Worm (Caenorhabditis elegans) whole organism, young adult: ENCODE measurements around the gene C14A4.7.

Experiments
- B0035.1 ChIP-seq: sonication (generic microtip); optimal IDR thresholded peaks from 2 replicates; lab custom pipeline; 2016; ENCODE audit warnings: missing genetic modification characterization, mild to moderate bottlenecking, missing compliant biosample characterization, missing genotype, missing genetic modification reagents
- B0261.1 ChIP-seq: sonication (generic microtip); optimal IDR thresholded peaks from 2 replicates; lab custom pipeline; 2016; ENCODE audit warnings: mild to moderate bottlenecking, missing genetic modification characterization, moderate library complexity, missing compliant biosample characterization
- C06A6.2 ChIP-seq: fragments of 200-800 bp; sonication (Bioruptor generic); conservative IDR thresholded peaks from 2 replicates; pipeline ENCODE4 v1.3.6; 2022; ENCODE audit warnings: missing genetic modification characterization, missing compliant biosample characterization
- C17E4.6 ChIP-seq: fragments of 200-800 bp; sonication (Bioruptor generic); IDR thresholded peaks from 2 replicates; pipeline ENCODE4 v1.3.6; 2022; ENCODE audit warnings: missing genetic modification reagents, missing genetic modification characterization, missing compliant biosample characterization
- F10E7.11 ChIP-seq: sonication (generic microtip); optimal IDR thresholded peaks from 2 replicates; lab custom pipeline; 2017; ENCODE audit warnings: mild to moderate bottlenecking, missing genetic modification characterization, moderate library complexity, missing compliant biosample characterization
- F22D6.2 ChIP-seq: sonication (generic microtip); optimal IDR thresholded peaks from 2 replicates; lab custom pipeline; 2016; ENCODE audit warnings: mild to moderate bottlenecking, missing genetic modification characterization, missing compliant biosample characterization
- F23B12.7 ChIP-seq: sonication (generic microtip); optimal IDR thresholded peaks from 2 replicates; lab custom pipeline; 2017; ENCODE audit warnings: missing genetic modification characterization, mild to moderate bottlenecking, missing compliant biosample characterization, antibody characterized with exemption, moderate library complexity; ENCODE audit not compliant: insufficient read depth
- F39B2.1 ChIP-seq: fragments of 200-800 bp; sonication (Bioruptor generic); IDR thresholded peaks from 2 replicates; pipeline ENCODE4 v1.3.6; 2022; ENCODE audit warnings: missing genetic modification reagents, missing genetic modification characterization, missing compliant biosample characterization
- F52B5.7 ChIP-seq: sonication (generic microtip); optimal IDR thresholded peaks from 2 replicates; lab custom pipeline; 2016; ENCODE audit warnings: mild to moderate bottlenecking, missing genetic modification characterization, missing compliant biosample characterization
- K11D2.4 ChIP-seq: fragments of 200-800 bp; sonication (Bioruptor generic); IDR thresholded peaks from 2 replicates; pipeline ENCODE4 v1.3.6; 2022; ENCODE audit warnings: missing genetic modification reagents, missing genetic modification characterization, missing compliant biosample characterization
- T07F8.4 ChIP-seq: sonication (generic microtip); optimal IDR thresholded peaks from 2 replicates; lab custom pipeline; 2016; ENCODE audit warnings: mild to moderate bottlenecking, missing genetic modification characterization, moderate library complexity, missing compliant biosample characterization
- Y53F4B.3 ChIP-seq: fragments of 200-800 bp; sonication (Bioruptor generic); IDR thresholded peaks from 2 replicates; pipeline ENCODE4 v1.3.6; 2022; ENCODE audit warnings: missing genetic modification reagents, missing genetic modification characterization, missing compliant biosample characterization
- Y53G8AR.9 ChIP-seq: fragments of 200-800 bp; sonication (Bioruptor generic); conservative IDR thresholded peaks from 2 replicates; pipeline ENCODE4 v1.3.6; 2022; ENCODE audit warnings: missing genetic modification reagents, missing genetic modification characterization, missing compliant biosample characterization
- Y79H2A.3 ChIP-seq: fragments of 200-800 bp; sonication (Bioruptor generic); conservative IDR thresholded peaks from 2 replicates; pipeline ENCODE4 v1.3.6; 2022; ENCODE audit warnings: missing genetic modification reagents, missing genetic modification characterization, missing compliant biosample characterization
- ZK185.1 ChIP-seq: sonication (generic microtip); optimal IDR thresholded peaks from 2 replicates; lab custom pipeline; 2016; ENCODE audit warnings: mild to moderate bottlenecking, missing genetic modification characterization, missing compliant biosample characterization; ENCODE audit not compliant: poor library complexity, severe bottlenecking
- atf-7 ChIP-seq: sonication (generic microtip); optimal IDR thresholded peaks from 2 replicates; lab custom pipeline; 2017; ENCODE audit warnings: mild to moderate bottlenecking, missing genetic modification characterization, missing compliant biosample characterization
- athp-1 ChIP-seq: sonication (generic microtip); optimal IDR thresholded peaks from 2 replicates; lab custom pipeline; 2017; ENCODE audit warnings: mild to moderate bottlenecking, missing genetic modification characterization, missing compliant biosample characterization
- cebp-2 ChIP-seq: fragments of 200-800 bp; sonication (Bioruptor generic); IDR thresholded peaks from 2 replicates; pipeline ENCODE4 v1.3.6; 2022; ENCODE audit warnings: missing genetic modification characterization, missing compliant biosample characterization
- ceh-100 ChIP-seq: fragments of 200-800 bp; sonication (Bioruptor generic); IDR thresholded peaks from 2 replicates; pipeline ENCODE4 v1.3.6; 2022; ENCODE audit warnings: missing genetic modification reagents, missing genetic modification characterization, missing compliant biosample characterization
- ceh-27 ChIP-seq: fragments of 200-800 bp; sonication (Bioruptor generic); optimal IDR thresholded peaks from 2 replicates; lab custom pipeline; 2018; ENCODE audit warnings: mild to moderate bottlenecking, missing genetic modification characterization, moderate library complexity, missing compliant biosample characterization
- ceh-58 ChIP-seq: fragments of 200-800 bp; sonication (Bioruptor generic); IDR thresholded peaks from 2 replicates; pipeline ENCODE4 v1.3.6; 2022; ENCODE audit warnings: missing genetic modification characterization, missing compliant biosample characterization
- chd-7 ChIP-seq: sonication (generic microtip); optimal IDR thresholded peaks from 2 replicates; lab custom pipeline; 2016; ENCODE audit warnings: mild to moderate bottlenecking, missing genetic modification characterization, moderate library complexity, missing compliant biosample characterization
- efl-1 ChIP-seq: fragments of 150-350 bp; optimal IDR thresholded peaks from 2 replicates; lab custom pipeline; 2014; ENCODE audit warnings: missing biosample characterization, missing genetic modification reagents, missing genetic modification characterization
- egl-18 ChIP-seq: fragments of 200-800 bp; sonication (Bioruptor generic); IDR thresholded peaks from 2 replicates; pipeline ENCODE4 v1.3.6; 2022; ENCODE audit warnings: missing genetic modification reagents, missing genetic modification characterization, missing compliant biosample characterization
- egrh-3 ChIP-seq: fragments of 200-800 bp; sonication (Bioruptor generic); IDR thresholded peaks from 2 replicates; pipeline ENCODE4 v1.3.6; 2022; ENCODE audit warnings: missing genetic modification reagents, missing genetic modification characterization, missing compliant biosample characterization
- ekl-4 ChIP-seq: fragments of 200-800 bp; sonication (Bioruptor generic); IDR thresholded peaks from 2 replicates; pipeline ENCODE4 v1.3.6; 2022; ENCODE audit warnings: missing genetic modification reagents, missing genetic modification characterization, missing compliant biosample characterization
- gei-17 ChIP-seq: fragments of 200-800 bp; sonication (Bioruptor generic); optimal IDR thresholded peaks from 2 replicates; lab custom pipeline; 2018; ENCODE audit warnings: mild to moderate bottlenecking, missing genetic modification characterization, missing compliant biosample characterization
- hmg-20 ChIP-seq: fragments of 200-800 bp; sonication (Bioruptor generic); IDR thresholded peaks from 2 replicates; pipeline ENCODE4 v1.3.6; 2022; ENCODE audit warnings: missing genetic modification reagents, missing genetic modification characterization, missing compliant biosample characterization
- hrde-1 ChIP-seq: sonication (generic microtip); optimal IDR thresholded peaks from 2 replicates; lab custom pipeline; 2016; ENCODE audit warnings: missing genetic modification characterization, mild to moderate bottlenecking, missing compliant biosample characterization, moderate library complexity, missing genotype, missing genetic modification reagents, borderline replicate concordance
- let-526 ChIP-seq: fragments of 200-800 bp; sonication (Bioruptor generic); IDR thresholded peaks from 2 replicates; pipeline ENCODE4 v1.3.6; 2022; ENCODE audit warnings: missing genetic modification reagents, missing genetic modification characterization, missing compliant biosample characterization
- lin-26 ChIP-seq: fragments of 200-800 bp; sonication (Bioruptor generic); IDR thresholded peaks from 2 replicates; pipeline ENCODE4 v1.3.6; 2022; ENCODE audit warnings: missing genetic modification reagents, missing genetic modification characterization, missing compliant biosample characterization
- lin-40 ChIP-seq: sonication (generic microtip); optimal IDR thresholded peaks from 2 replicates; lab custom pipeline; 2016; ENCODE audit warnings: missing genetic modification characterization, mild to moderate bottlenecking, missing compliant biosample characterization, missing genotype, missing genetic modification reagents
- lin-54 ChIP-seq: fragments of 200-800 bp; sonication (Bioruptor generic); optimal IDR thresholded peaks from 2 replicates; lab custom pipeline; 2018; ENCODE audit warnings: mild to moderate bottlenecking, missing genetic modification characterization, missing compliant biosample characterization
- lir-1 ChIP-seq: fragments of 200-800 bp; sonication (Bioruptor generic); conservative IDR thresholded peaks from 2 replicates; pipeline ENCODE4 v1.3.6; 2022; ENCODE audit warnings: missing genetic modification reagents, missing genetic modification characterization, missing compliant biosample characterization
- madf-3 ChIP-seq: fragments of 200-800 bp; sonication (Bioruptor generic); IDR thresholded peaks from 2 replicates; pipeline ENCODE4 v1.3.6; 2022; ENCODE audit warnings: missing genetic modification reagents, missing genetic modification characterization, missing compliant biosample characterization
- mxl-1 ChIP-seq: sonication (generic microtip); optimal IDR thresholded peaks from 2 replicates; lab custom pipeline; 2016; ENCODE audit warnings: missing genetic modification characterization, missing compliant biosample characterization
- nfyb-1 ChIP-seq: fragments of 200-800 bp; sonication (Bioruptor generic); IDR thresholded peaks from 2 replicates; pipeline ENCODE4 v1.3.6; 2022; ENCODE audit warnings: missing genetic modification reagents, missing genetic modification characterization, missing compliant biosample characterization
- nhr-80 ChIP-seq: sonication (generic microtip); optimal IDR thresholded peaks from 2 replicates; lab custom pipeline; 2016; ENCODE audit warnings: missing genetic modification characterization, missing compliant biosample characterization
- pha-4 ChIP-seq: fragments of 150-350 bp; sonication (generic microtip); optimal IDR thresholded peaks from 2 replicates; lab custom pipeline; 2014; ENCODE audit warnings: missing biosample characterization, missing genetic modification reagents, missing genetic modification characterization
- snpc-4 ChIP-seq, 5 experiments: fragments of 150-350 bp in 1 of 5; sonication (generic microtip) in 4 of 5; optimal IDR thresholded peaks; 2 replicates each; lab custom pipeline; 2014 to 2018; ENCODE audit warnings: missing genetic modification characterization in 5 of 5, missing biosample characterization in 3 of 5, antibody characterized with exemption in 2 of 5, mild to moderate bottlenecking in 2 of 5, missing compliant biosample characterization in 2 of 5, missing genotype in 2 of 5, moderate library complexity in 2 of 5, missing genetic modification reagents in 1 of 5
- tlf-1 ChIP-seq: fragments of 200-800 bp; sonication (Bioruptor generic); optimal IDR thresholded peaks from 2 replicates; lab custom pipeline; 2018; ENCODE audit warnings: mild to moderate bottlenecking, missing genetic modification characterization, missing compliant biosample characterization
- zim-3 ChIP-seq: sonication (generic microtip); optimal IDR thresholded peaks from 2 replicates; lab custom pipeline; 2017; ENCODE audit warnings: mild to moderate bottlenecking, missing genetic modification characterization, moderate library complexity, missing compliant biosample characterization
- ztf-26 ChIP-seq: sonication (generic microtip); optimal IDR thresholded peaks from 2 replicates; lab custom pipeline; 2017; ENCODE audit warnings: missing genetic modification characterization, missing compliant biosample characterization
- ztf-28 ChIP-seq: fragments of 200-800 bp; sonication (Bioruptor generic); IDR thresholded peaks from 2 replicates; pipeline ENCODE4 v1.3.6; 2022; ENCODE audit warnings: missing genetic modification reagents, missing genetic modification characterization, missing compliant biosample characterization
- ztf-3 ChIP-seq: fragments of 200-800 bp; sonication (Bioruptor generic); optimal IDR thresholded peaks from 2 replicates; lab custom pipeline; 2018; ENCODE audit warnings: mild to moderate bottlenecking, missing genetic modification characterization, missing compliant biosample characterization
- ztf-6 ChIP-seq: fragments of 200-800 bp; sonication (Bioruptor generic); IDR thresholded peaks from 2 replicates; pipeline ENCODE4 v1.3.6; 2022; ENCODE audit warnings: missing genetic modification reagents, missing genetic modification characterization, missing compliant biosample characterization

Gene C14A4.7

DNA sequence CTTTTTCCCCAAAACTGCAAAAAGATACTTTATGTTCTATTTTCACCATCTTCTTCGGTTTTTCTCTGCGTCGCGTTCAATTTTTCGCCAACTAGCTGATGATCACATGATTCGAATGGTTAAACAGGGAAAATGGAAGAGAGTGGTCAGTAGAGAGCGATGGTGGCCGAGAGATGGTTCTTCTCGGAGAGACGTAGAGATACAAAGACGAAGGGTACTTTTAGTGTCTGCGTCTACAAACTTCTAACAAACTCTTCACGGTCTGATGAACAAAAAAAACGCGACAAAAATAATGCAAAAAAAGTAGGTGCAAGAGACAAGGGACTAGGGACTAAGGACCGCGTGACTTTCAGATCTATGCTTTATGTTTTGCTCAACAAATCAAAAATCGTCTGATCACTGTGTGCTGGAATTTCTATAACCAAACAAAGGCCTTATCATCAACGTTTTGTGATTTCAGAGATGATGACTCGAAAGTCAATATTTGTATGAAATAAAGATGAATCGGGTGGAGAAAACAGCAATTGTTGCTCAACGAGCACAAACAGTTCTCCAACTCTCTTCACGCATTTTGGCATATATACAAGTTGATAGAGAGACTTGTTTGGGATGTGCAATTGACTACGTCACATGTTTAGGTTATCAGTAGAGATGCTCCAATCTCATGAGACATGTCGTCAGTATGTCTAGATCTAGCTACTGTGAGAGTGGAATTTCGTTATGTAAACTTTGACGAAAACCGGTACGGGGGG, 44.2 kb downstream of the C14A4.7 start:
- TF ChIP-seq efl-1 (GFP tag; lab: Kevin White, UChicago), result no peak
- TF ChIP-seq ztf-26 (tag; lab: Kevin White, UChicago), result peak; percentile 76
- TF ChIP-seq egrh-3 (GFP tag; lab: Robert Waterston, UW), result 0 out of 2 replicates have a peak, but pooled peaks have one; percentile 10
- TF ChIP-seq ceh-100, result no peak
- peak; percentile 82 for TF ChIP-seq ceh-27 (GFP tag; lab: Kevin White, UChicago)
- peak; percentile 87 for TF ChIP-seq chd-7 (tag; lab: Kevin White, UChicago)
- peak; percentile 71 for TF ChIP-seq ekl-4 (GFP tag; lab: Robert Waterston, UW)
- TF ChIP-seq Y53G8AR.9 (GFP tag; lab: Robert Waterston, UW), result 0 out of 2 replicates have a peak, but pooled peaks have one; percentile 12
- TF ChIP-seq F10E7.11 (tag; lab: Kevin White, UChicago), result peak; percentile 66
- peak; percentile 22 for TF ChIP-seq B0035.1
- no peak for TF ChIP-seq zim-3 (tag; lab: Kevin White, UChicago)
- peak; percentile 57 for TF ChIP-seq gei-17 (GFP tag; lab: Kevin White, UChicago)
- TF ChIP-seq Y53F4B.3 (GFP tag; lab: Robert Waterston, UW), result no peak
- no peak for TF ChIP-seq pha-4 (tag; lab: Kevin White, UChicago)
- TF ChIP-seq tlf-1 (GFP tag; lab: Kevin White, UChicago), result peak; percentile 68
- peak; percentile 64; the same call in 1 of the 2 replicates for TF ChIP-seq let-526
- no peak for TF ChIP-seq ceh-58 (GFP tag; lab: Robert Waterston, UW)
- peak; percentile 18 for TF ChIP-seq ZK185.1 (tag; lab: Kevin White, UChicago)
- no peak for TF ChIP-seq F23B12.7
- 0 out of 2 replicates have a peak, but pooled peaks have one; percentile 49 for TF ChIP-seq lir-1 (GFP tag; lab: Robert Waterston, UW)
- peak; percentile 52 for TF ChIP-seq F52B5.7 (tag; lab: Kevin White, UChicago)
- TF ChIP-seq T07F8.4 (tag; lab: Kevin White, UChicago), result peak; percentile 34
- TF ChIP-seq hrde-1 (tag; lab: Kevin White, UChicago), result no peak
- peak; percentile 76 for TF ChIP-seq C06A6.2 (GFP tag; lab: Robert Waterston, UW)
- no peak for TF ChIP-seq cebp-2 (GFP tag; lab: Robert Waterston, UW)
- no peak for TF ChIP-seq Y79H2A.3 (GFP tag; lab: Robert Waterston, UW)
- TF ChIP-seq C17E4.6 (GFP tag; lab: Robert Waterston, UW), result no peak
- TF ChIP-seq madf-3 (GFP tag; lab: Robert Waterston, UW), result peak; percentile 81
- TF ChIP-seq nhr-80, result peak; percentile 54
- TF ChIP-seq ztf-6 (GFP tag; lab: Robert Waterston, UW), result 0 out of 2 replicates have a peak, but pooled peaks have one; percentile 20
- peak; percentile 69 for TF ChIP-seq athp-1
- peak; percentile 87 for TF ChIP-seq atf-7
- TF ChIP-seq B0261.1, result no peak
- peak; percentile 94 for TF ChIP-seq lin-40 (tag; lab: Kevin White, UChicago)
- peak; percentile 76 for TF ChIP-seq F22D6.2 (tag; lab: Kevin White, UChicago)
- peak; percentile 47 for TF ChIP-seq lin-54 (GFP tag; lab: Kevin White, UChicago)
- TF ChIP-seq egl-18 (GFP tag; lab: Robert Waterston, UW), result no peak
- TF ChIP-seq snpc-4 (GFP tag; optimal IDR thresholded peaks at IDR 0.05; lab: Kevin White, UChicago), result no peak
- TF ChIP-seq snpc-4 (tag; optimal IDR thresholded peaks at IDR 0.05; lab: Kevin White, UChicago), result peak in 3 of 4 experiments; percentile 16 to 53 (median 52)
- TF ChIP-seq mxl-1 (tag; lab: Kevin White, UChicago), result no peak
- no peak for TF ChIP-seq ztf-28 (GFP tag; lab: Robert Waterston, UW)
- TF ChIP-seq lin-26 (GFP tag; lab: Robert Waterston, UW), result peak; percentile 60; the same call in 1 of the 2 replicates
- TF ChIP-seq nfyb-1 (GFP tag; lab: Robert Waterston, UW), result peak; percentile 88
- TF ChIP-seq F39B2.1 (GFP tag; lab: Robert Waterston, UW), result no peak
- peak; percentile 21 for TF ChIP-seq ztf-3 (GFP tag; lab: Kevin White, UChicago)
- TF ChIP-seq hmg-20 (GFP tag; lab: Robert Waterston, UW), result 0 out of 2 replicates have a peak, but pooled peaks have one; percentile 14
- TF ChIP-seq K11D2.4 (GFP tag; lab: Robert Waterston, UW), result peak; percentile 74
